Worm (Caenorhabditis elegans): Measurements from ENCODE around the gene F11F1.1.

The F11F1.1 gene

DNA sequence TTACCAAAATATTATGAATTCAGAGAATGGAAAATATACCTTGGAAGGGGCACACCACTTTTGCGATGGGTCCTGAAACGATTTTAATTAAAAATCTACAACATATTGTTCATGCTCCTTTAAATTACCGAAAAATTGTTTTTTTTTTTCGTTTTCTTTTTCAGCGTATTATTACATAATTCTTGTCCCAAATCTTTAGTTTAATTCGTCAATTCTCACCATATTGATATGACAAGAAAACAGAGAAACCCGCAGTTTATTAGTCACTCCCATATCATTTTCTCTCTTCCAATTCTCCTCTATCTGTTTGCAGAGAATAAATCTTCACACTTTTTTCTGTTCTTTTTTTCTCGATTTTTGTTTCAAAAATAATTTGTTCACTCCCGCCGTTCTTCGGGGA is at the start of gene F11F1.1:
F11F1.1 (plus strand) TSS at position 301 of the 400 bp plus-strand sequence.
- no peak for TF ChIP-seq ets-5 (GFP tag; IDR thresholded peaks at IDR 0.05)
- no peak for TF ChIP-seq lir-3 (tag; optimal IDR thresholded peaks at IDR 0.05; ENCODE audit: poor library complexity)
- no peak for TF ChIP-seq tlp-1 (tag; optimal IDR thresholded peaks at IDR 0.05)
- TF ChIP-seq elt-3 (tag; optimal IDR thresholded peaks at IDR 0.05): peak in 1 of 6 experiments; percentile 34
- TF ChIP-seq isw-1 (GFP tag; IDR thresholded peaks at IDR 0.05): no peak
- no peak for TF ChIP-seq lin-14 (GFP tag; optimal IDR thresholded peaks at IDR 0.05)
- TF ChIP-seq aha-1 (tag; optimal IDR thresholded peaks at IDR 0.05): no peak
- TF ChIP-seq zag-1 (tag; optimal IDR thresholded peaks at IDR 0.05): no peak
- TF ChIP-seq swsn-7 (tag; optimal IDR thresholded peaks at IDR 0.05): no peak
- TF ChIP-seq blmp-1 (tag; optimal IDR thresholded peaks at IDR 0.05): peak; percentile 17

DNA sequence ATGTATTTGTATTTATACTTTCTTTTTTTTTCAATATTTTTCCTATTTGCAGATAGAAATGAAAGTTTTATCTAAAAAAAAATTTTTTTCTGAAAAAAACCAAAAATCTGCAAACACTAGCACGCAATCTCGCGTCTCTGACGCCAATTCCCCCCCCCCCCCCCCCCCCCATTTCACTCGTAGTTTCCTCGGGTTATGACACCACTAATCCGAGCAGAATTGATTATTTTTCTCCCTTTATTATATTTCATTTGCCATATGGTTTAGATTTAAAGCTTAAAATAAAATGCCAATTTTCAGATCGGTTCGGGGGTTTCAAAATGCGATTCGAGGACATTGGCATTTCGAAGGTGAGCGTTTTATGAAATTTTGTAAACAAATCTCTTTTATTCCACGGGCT is 48.6 kb upstream of the F11F1.1 start, which contains the start of gene mtm-6:
mtm-6 (plus strand) TSS at position 301 of the 400 bp plus-strand sequence.
- TF ChIP-seq F16B12.6 (tag; optimal IDR thresholded peaks at IDR 0.05): peak; percentile 70
- TF ChIP-seq nhr-84 (tag; optimal IDR thresholded peaks at IDR 0.05): no peak
- TF ChIP-seq pax-3 (tag; optimal IDR thresholded peaks at IDR 0.05): no peak
- TF ChIP-seq lsy-2 (tag; optimal IDR thresholded peaks at IDR 0.05): peak in 1 of 2 experiments; percentile 23

DNA sequence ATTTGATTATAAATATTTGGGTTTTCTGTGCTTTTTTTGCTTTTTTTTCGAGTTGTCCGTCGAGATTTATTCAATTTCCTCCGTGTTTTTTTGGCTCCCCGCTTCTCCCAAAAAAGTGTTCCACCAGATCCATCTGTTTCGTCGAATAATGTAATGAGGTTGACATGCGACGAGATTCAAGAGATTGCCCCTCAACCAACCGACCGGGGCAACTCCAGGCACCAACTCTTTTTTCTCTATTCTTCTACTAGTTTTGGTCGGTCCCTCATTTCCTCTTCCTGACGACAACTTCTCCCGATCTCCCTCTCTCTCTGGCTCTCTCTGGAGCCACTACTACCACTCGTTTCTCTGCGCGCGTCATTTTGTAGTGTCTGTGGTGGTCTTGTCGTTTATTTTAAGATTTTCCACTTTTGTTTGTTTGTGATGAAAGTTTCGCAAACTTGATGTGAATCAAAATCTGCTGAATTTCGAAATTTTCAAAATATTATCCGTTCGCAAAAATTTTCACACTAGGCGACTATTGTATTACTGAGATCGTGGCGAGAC is 47.5 kb upstream of the F11F1.1 start:
- TF ChIP-seq sup-37 (GFP tag; optimal IDR thresholded peaks at IDR 0.05) (no peak), ztf-11 (tag; optimal IDR thresholded peaks at IDR 0.05) (no peak), lsy-2 (tag; optimal IDR thresholded peaks at IDR 0.05) (peak in 1 of 2 experiments; percentile 18), dpl-1 (GFP tag; optimal IDR thresholded peaks at IDR 0.05) (no peak), tlp-1 (tag; optimal IDR thresholded peaks at IDR 0.05) (no peak), tbx-2 (tag; optimal IDR thresholded peaks at IDR 0.05) (peak; percentile 28), unc-130 (tag; optimal IDR thresholded peaks at IDR 0.05) (no peak), snu-23 (GFP tag; optimal IDR thresholded peaks at IDR 0.05) (no peak), C34B4.2 (tag; optimal IDR thresholded peaks at IDR 0.05) (no peak), nhr-90 (tag; optimal IDR thresholded peaks at IDR 0.05; ENCODE audit: poor library complexity) (no peak), pax-3 (tag; optimal IDR thresholded peaks at IDR 0.05) (no peak), elt-2 (tag; optimal IDR thresholded peaks at IDR 0.05) (no peak), zag-1 (tag; optimal IDR thresholded peaks at IDR 0.05) (no peak), mep-1 (tag; optimal IDR thresholded peaks at IDR 0.05) (no peak), jun-1 (tag; optimal IDR thresholded peaks at IDR 0.05) (no peak), xbp-1 (tag; optimal IDR thresholded peaks at IDR 0.05) (no peak), dsc-1 (tag; optimal IDR thresholded peaks at IDR 0.05) (peak; percentile 66), lin-14 (GFP tag; optimal IDR thresholded peaks at IDR 0.05) (peak; percentile 77), ces-1 (GFP tag; optimal IDR thresholded peaks at IDR 0.05) (no peak), C16A3.4 (tag; optimal IDR thresholded peaks at IDR 0.05) (no peak), alr-1 (tag; optimal IDR thresholded peaks at IDR 0.05; ENCODE audit: borderline replicate concordance) (no peak), fkh-8 (tag; optimal IDR thresholded peaks at IDR 0.05) (peak; percentile 9), ceh-88 (GFP tag; IDR thresholded peaks at IDR 0.05) (no peak), zip-4 (GFP tag; optimal IDR thresholded peaks at IDR 0.05) (no peak), isw-1 (GFP tag; IDR thresholded peaks at IDR 0.05) (0 out of 2 replicates have a peak, but pooled peaks have one; percentile 12), aly-2 (tag; optimal IDR thresholded peaks at IDR 0.05) (no peak), mef-2 (tag; optimal IDR thresholded peaks at IDR 0.05) (no peak), sox-4 (tag; optimal IDR thresholded peaks at IDR 0.05) (no peak), ceh-90 (tag; optimal IDR thresholded peaks at IDR 0.05) (no peak), unc-62 (GFP tag; optimal IDR thresholded peaks at IDR 0.05) (no peak), nhr-11 (tag; optimal IDR thresholded peaks at IDR 0.05) (no peak), ceh-63 (GFP tag; optimal IDR thresholded peaks at IDR 0.05) (no peak), fkh-10 (GFP tag; optimal IDR thresholded peaks at IDR 0.05) (no peak), swsn-7 (tag; optimal IDR thresholded peaks at IDR 0.05) (peak; percentile 0), skn-1 (tag; optimal IDR thresholded peaks at IDR 0.05) (no peak), mdl-1 (tag; optimal IDR thresholded peaks at IDR 0.05) (no peak), nhr-71 (tag; optimal IDR thresholded peaks at IDR 0.05) (peak; percentile 33), unc-86 (tag; optimal IDR thresholded peaks at IDR 0.05) (no peak), egl-13 (tag; optimal IDR thresholded peaks at IDR 0.05) (no peak), nhr-47 (tag; optimal IDR thresholded peaks at IDR 0.05) (peak; percentile 11), elt-3 (tag; optimal IDR thresholded peaks at IDR 0.05) (no peak), nhr-20 (tag; optimal IDR thresholded peaks at IDR 0.05) (no peak)

Data from whole organism, L1 larva.